Comparison of ENCODE assay signal across 2 worm cellular contexts in the genomic region with DNA sequence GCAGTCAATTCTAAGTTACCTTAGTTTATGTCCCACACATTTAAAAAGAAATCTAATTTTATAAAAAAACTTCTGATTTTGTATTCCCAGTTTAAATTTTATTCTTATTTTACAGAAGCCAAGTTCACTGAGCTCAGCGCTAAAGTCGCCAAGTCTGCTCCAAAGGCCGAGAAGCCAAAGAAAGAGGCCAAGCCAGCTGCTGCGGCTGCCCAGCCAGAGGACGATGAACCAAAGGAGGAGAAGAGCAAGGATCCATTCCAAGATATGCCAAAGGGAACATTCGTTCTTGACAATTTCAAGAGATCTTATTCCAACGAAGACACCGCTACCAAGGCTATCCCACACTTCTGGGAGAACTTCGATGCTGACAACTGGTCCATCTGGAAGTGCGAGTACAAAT.
A peak's percentile ranks its signal among the peaks of the same experiment; 100 is the strongest.
TF ChIP-seq lines count a peak whose summit lies in the region.

No protein-coding gene starts in this region.

TF ChIP-seq in whole organism, L4 larva, 104 proteins besides CTCF, POLR2A, EP300 and RAD21 (continues in another document):
- TF ChIP-seq nhr-237 (tag; optimal IDR thresholded peaks at IDR 0.05; lab: Kevin White, UChicago): no peak
- TF ChIP-seq jun-1 (tag; optimal IDR thresholded peaks at IDR 0.05; lab: Kevin White, UChicago): no peak
- no peak for TF ChIP-seq dmd-9 (GFP tag; IDR thresholded peaks at IDR 0.05; lab: Robert Waterston, UW)
- no peak for TF ChIP-seq zip-2 (tag; optimal IDR thresholded peaks at IDR 0.05; lab: Kevin White, UChicago)
- TF ChIP-seq dmd-8 (GFP tag; IDR thresholded peaks at IDR 0.05; lab: Robert Waterston, UW): no peak
- TF ChIP-seq nhr-11 (tag; optimal IDR thresholded peaks at IDR 0.05; lab: Kevin White, UChicago): no peak
- TF ChIP-seq nhr-102 (tag; optimal IDR thresholded peaks at IDR 0.05; lab: Kevin White, UChicago): no peak
- TF ChIP-seq egl-43 (GFP tag; IDR thresholded peaks at IDR 0.05; lab: Robert Waterston, UW): 0 out of 2 replicates have a peak, but pooled peaks have one; percentile 44
- peak; percentile 34 for TF ChIP-seq sdz-12 (GFP tag; optimal IDR thresholded peaks at IDR 0.05; lab: Kevin White, UChicago)
- TF ChIP-seq fos-1 (tag; optimal IDR thresholded peaks at IDR 0.05; lab: Kevin White, UChicago): no peak
- TF ChIP-seq lin-15B (tag; optimal IDR thresholded peaks at IDR 0.05; lab: Kevin White, UChicago): no peak
- TF ChIP-seq hif-1 (tag; optimal IDR thresholded peaks at IDR 0.05; lab: Kevin White, UChicago): no peak
- no peak for TF ChIP-seq zag-1 (tag; optimal IDR thresholded peaks at IDR 0.05; lab: Kevin White, UChicago)
- TF ChIP-seq Y105C5A.15 (GFP tag; IDR thresholded peaks at IDR 0.05; lab: Robert Waterston, UW): no peak
- TF ChIP-seq ztf-7 (tag; optimal IDR thresholded peaks at IDR 0.05; lab: Kevin White, UChicago): no peak
- TF ChIP-seq mes-2 (tag; optimal IDR thresholded peaks at IDR 0.05; lab: Kevin White, UChicago; ENCODE audit: poor library complexity, severe bottlenecking): no peak
- no peak for TF ChIP-seq ceh-28 (tag; optimal IDR thresholded peaks at IDR 0.05; lab: Kevin White, UChicago)
- no peak for TF ChIP-seq hlh-30 (tag; optimal IDR thresholded peaks at IDR 0.05; lab: Kevin White, UChicago; ENCODE audit: insufficient read depth)
- TF ChIP-seq T26A8.4 (GFP tag; IDR thresholded peaks at IDR 0.05; lab: Robert Waterston, UW): no peak
- TF ChIP-seq skn-1 (tag; optimal IDR thresholded peaks at IDR 0.05; lab: Kevin White, UChicago): no peak
- TF ChIP-seq ama-1 (optimal IDR thresholded peaks at IDR 0.05; lab: Kevin White, UChicago): no peak
- TF ChIP-seq nhr-77 (tag; optimal IDR thresholded peaks at IDR 0.05; lab: Kevin White, UChicago): no peak
- no peak for TF ChIP-seq F10B5.3 (tag; optimal IDR thresholded peaks at IDR 0.05; lab: Kevin White, UChicago)
- TF ChIP-seq lin-1 (GFP tag; IDR thresholded peaks at IDR 0.05; lab: Robert Waterston, UW): no peak
- TF ChIP-seq hmg-1.1 (GFP tag; IDR thresholded peaks at IDR 0.05; lab: Robert Waterston, UW): no peak
- TF ChIP-seq daf-19 (GFP tag; conservative IDR thresholded peaks at IDR 0.05; lab: Robert Waterston, UW): no peak
- TF ChIP-seq unc-62 (GFP tag; optimal IDR thresholded peaks at IDR 0.05 in 1 of 2; lab: Kevin White, UChicago): no peak
- no peak for TF ChIP-seq unc-62 (tag; optimal IDR thresholded peaks at IDR 0.05; lab: Kevin White, UChicago)
- no peak for TF ChIP-seq lin-39 (tag; optimal IDR thresholded peaks at IDR 0.05; lab: Kevin White, UChicago)
- TF ChIP-seq spr-1 (tag; optimal IDR thresholded peaks at IDR 0.05; lab: Kevin White, UChicago): no peak
- TF ChIP-seq nhr-41 (GFP tag; IDR thresholded peaks at IDR 0.05; lab: Robert Waterston, UW): no peak
- TF ChIP-seq set-16 (GFP tag; IDR thresholded peaks at IDR 0.05; lab: Robert Waterston, UW): peak; percentile 54
- no peak for TF ChIP-seq ceh-32 (tag; optimal IDR thresholded peaks at IDR 0.05; lab: Kevin White, UChicago; ENCODE audit: poor library complexity)
- TF ChIP-seq fkh-10 (GFP tag; optimal IDR thresholded peaks at IDR 0.05; lab: Kevin White, UChicago): no peak
- no peak for TF ChIP-seq Y5F2A.4 (GFP tag; optimal IDR thresholded peaks at IDR 0.05; lab: Kevin White, UChicago)
- TF ChIP-seq aha-1 (tag; lab: Kevin White, UChicago): peak; percentile 78
- TF ChIP-seq madf-9 (GFP tag; conservative IDR thresholded peaks at IDR 0.05; lab: Robert Waterston, UW): no peak
- peak; percentile 44 for TF ChIP-seq lin-38 (GFP tag; IDR thresholded peaks at IDR 0.05; lab: Robert Waterston, UW)
- 0 out of 4 replicates have a peak, but pooled peaks of 1 of the 2 experiments have one; percentile 48 for TF ChIP-seq madf-5 (GFP tag; IDR thresholded peaks at IDR 0.05; lab: Robert Waterston, UW)
- TF ChIP-seq ces-1 (GFP tag; optimal IDR thresholded peaks at IDR 0.05; lab: Kevin White, UChicago): no peak
- no peak for TF ChIP-seq snpc-1.2 (GFP tag; IDR thresholded peaks at IDR 0.05; lab: Robert Waterston, UW)
- TF ChIP-seq mxl-3 (GFP tag; optimal IDR thresholded peaks at IDR 0.05; lab: Kevin White, UChicago): no peak
- TF ChIP-seq lin-13 (GFP tag; optimal IDR thresholded peaks at IDR 0.05; lab: Kevin White, UChicago): no peak
- TF ChIP-seq daf-16 (GFP tag; optimal IDR thresholded peaks at IDR 0.05; lab: Kevin White, UChicago): no peak
- TF ChIP-seq daf-16 (tag; optimal IDR thresholded peaks at IDR 0.05; lab: Kevin White, UChicago): no peak

TF ChIP-seq in whole organism, young adult, 124 proteins besides CTCF, POLR2A, EP300 and RAD21:
- TF ChIP-seq madf-3 (GFP tag; IDR thresholded peaks at IDR 0.05; lab: Robert Waterston, UW): peak; percentile 14; the same call in 1 of the 2 replicates
- TF ChIP-seq zfh-2 (GFP tag; conservative IDR thresholded peaks at IDR 0.05; lab: Robert Waterston, UW): peak; percentile 61
- TF ChIP-seq mcd-1 (GFP tag; IDR thresholded peaks at IDR 0.05; lab: Robert Waterston, UW): peak; percentile 56
- TF ChIP-seq F10E7.11 (tag; optimal IDR thresholded peaks at IDR 0.05; lab: Kevin White, UChicago): no peak
- no peak for TF ChIP-seq snpc-4 (GFP tag; optimal IDR thresholded peaks at IDR 0.05; lab: Kevin White, UChicago)
- peak in 1 of 4 experiments; percentile 54 for TF ChIP-seq snpc-4 (tag; optimal IDR thresholded peaks at IDR 0.05; lab: Kevin White, UChicago)
- peak; percentile 45; the same call in 1 of the 2 replicates for TF ChIP-seq madf-6 (GFP tag; IDR thresholded peaks at IDR 0.05; lab: Robert Waterston, UW)
- TF ChIP-seq gei-17 (GFP tag; optimal IDR thresholded peaks at IDR 0.05; lab: Kevin White, UChicago): no peak
- no peak for TF ChIP-seq let-526 (GFP tag; IDR thresholded peaks at IDR 0.05; lab: Robert Waterston, UW)
- TF ChIP-seq T07F8.4 (tag; optimal IDR thresholded peaks at IDR 0.05; lab: Kevin White, UChicago): no peak
- TF ChIP-seq hmg-20 (GFP tag; IDR thresholded peaks at IDR 0.05; lab: Robert Waterston, UW): 0 out of 2 replicates have a peak, but pooled peaks have one; percentile 27
- TF ChIP-seq repo-1 (tag; optimal IDR thresholded peaks at IDR 0.05; lab: Kevin White, UChicago): peak; percentile 8
- TF ChIP-seq lag-1 (GFP tag; IDR thresholded peaks at IDR 0.05; lab: Robert Waterston, UW): 0 out of 2 replicates have a peak, but pooled peaks have one; percentile 21
- TF ChIP-seq egrh-3 (GFP tag; IDR thresholded peaks at IDR 0.05; lab: Robert Waterston, UW): no peak
- TF ChIP-seq attf-3 (GFP tag; conservative IDR thresholded peaks at IDR 0.05; lab: Robert Waterston, UW): no peak
- no peak for TF ChIP-seq C17E4.6 (GFP tag; IDR thresholded peaks at IDR 0.05; lab: Robert Waterston, UW)
- TF ChIP-seq B0035.1 (tag; optimal IDR thresholded peaks at IDR 0.05; lab: Kevin White, UChicago): no peak
- 0 out of 2 replicates have a peak, but pooled peaks have one; percentile 53 for TF ChIP-seq B0336.3 (GFP tag; IDR thresholded peaks at IDR 0.05; lab: Robert Waterston, UW)
- TF ChIP-seq hsf-1 (GFP tag; IDR thresholded peaks at IDR 0.05; lab: Robert Waterston, UW): peak; percentile 46; the same call in 1 of the 2 replicates
- no peak for TF ChIP-seq Y53G8AR.9 (GFP tag; conservative IDR thresholded peaks at IDR 0.05; lab: Robert Waterston, UW)
- 0 out of 2 replicates have a peak, but pooled peaks have one; percentile 23 for TF ChIP-seq nfyb-1 (GFP tag; IDR thresholded peaks at IDR 0.05; lab: Robert Waterston, UW)
- TF ChIP-seq chd-7 (tag; optimal IDR thresholded peaks at IDR 0.05; lab: Kevin White, UChicago): peak; percentile 37
- TF ChIP-seq ama-1 (optimal IDR thresholded peaks at IDR 0.05; lab: Kevin White, UChicago): no peak
- TF ChIP-seq ama-1 (GFP tag; optimal IDR thresholded peaks at IDR 0.05; lab: Kevin White, UChicago): no peak
